Worm (Caenorhabditis elegans): Measurements from ENCODE around the gene K02F3.2.

The K02F3.2 gene

DNA sequence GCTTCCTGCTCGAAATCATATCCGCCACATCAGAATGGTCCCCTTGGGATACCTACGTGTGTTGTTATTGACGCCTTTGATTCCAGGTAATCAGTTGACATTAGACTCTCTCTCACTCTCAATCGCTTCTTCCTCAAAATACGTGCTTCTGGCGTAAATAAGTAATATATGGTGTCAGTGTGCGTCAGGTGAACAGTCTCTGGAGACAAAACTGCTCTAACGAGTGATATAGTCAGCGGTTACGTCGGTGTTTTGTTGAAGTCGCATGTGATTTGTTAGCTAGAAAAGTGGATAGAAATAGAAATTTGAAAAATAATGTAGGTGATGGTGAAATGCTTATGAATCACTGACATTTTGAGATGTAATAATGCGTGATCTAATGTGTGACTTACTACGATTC is 43.6 kb upstream of the K02F3.2 start (continued):
- no peak for TF ChIP-seq nhr-12 (tag; optimal IDR thresholded peaks at IDR 0.05)
- no peak for TF ChIP-seq blmp-1 (tag; optimal IDR thresholded peaks at IDR 0.05)
- peak; percentile 23 for TF ChIP-seq fkh-8 (tag; optimal IDR thresholded peaks at IDR 0.05)
- TF ChIP-seq ztf-4 (tag; optimal IDR thresholded peaks at IDR 0.05), result no peak
- no peak for TF ChIP-seq nhr-90 (tag; optimal IDR thresholded peaks at IDR 0.05; ENCODE audit: poor library complexity)
- TF ChIP-seq nhr-71 (tag; optimal IDR thresholded peaks at IDR 0.05), result peak; percentile 52
- TF ChIP-seq ceh-8 (GFP tag; optimal IDR thresholded peaks at IDR 0.05), result peak; percentile 80

DNA sequence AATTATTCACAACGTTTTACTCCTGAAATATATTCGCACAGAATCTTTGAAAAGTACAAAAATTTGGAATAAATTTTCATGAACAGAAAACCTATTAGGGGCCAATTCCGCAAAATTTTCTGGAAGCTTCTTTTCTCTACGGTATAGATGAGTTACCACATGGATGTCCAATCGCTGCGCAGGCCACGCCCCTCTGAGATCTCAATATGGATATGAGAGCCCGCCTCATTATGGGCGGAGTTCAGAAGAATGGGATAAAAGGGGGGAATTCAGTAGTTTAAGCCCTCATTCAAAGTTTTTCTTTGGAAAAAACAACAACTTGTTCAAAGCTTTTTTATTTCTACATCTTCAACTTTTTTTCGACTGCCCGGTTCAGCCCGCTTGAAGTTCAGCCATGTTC is 34.1 kb upstream of the K02F3.2 start, which contains the start of gene daf-7:
Gene daf-7 (plus strand): TSS at position 301 of the 400 bp plus-strand sequence.
- TF ChIP-seq C34B4.2 (tag; optimal IDR thresholded peaks at IDR 0.05) (no peak), sup-37 (GFP tag; optimal IDR thresholded peaks at IDR 0.05) (no peak), nhr-11 (tag; optimal IDR thresholded peaks at IDR 0.05) (no peak), hpl-2 (GFP tag; optimal IDR thresholded peaks at IDR 0.05) (no peak), nhr-47 (tag; optimal IDR thresholded peaks at IDR 0.05) (no peak), aha-1 (tag; optimal IDR thresholded peaks at IDR 0.05) (no peak), pax-3 (tag; optimal IDR thresholded peaks at IDR 0.05) (no peak), lsy-2 (tag; optimal IDR thresholded peaks at IDR 0.05) (no peak), nhr-237 (tag; optimal IDR thresholded peaks at IDR 0.05) (no peak), efl-1 (optimal IDR thresholded peaks at IDR 0.05) (no peak), efl-1 (GFP tag; optimal IDR thresholded peaks at IDR 0.05 in 1 of 2) (no peak), swsn-7 (tag; optimal IDR thresholded peaks at IDR 0.05) (no peak), unc-86 (tag; optimal IDR thresholded peaks at IDR 0.05) (no peak)

DNA sequence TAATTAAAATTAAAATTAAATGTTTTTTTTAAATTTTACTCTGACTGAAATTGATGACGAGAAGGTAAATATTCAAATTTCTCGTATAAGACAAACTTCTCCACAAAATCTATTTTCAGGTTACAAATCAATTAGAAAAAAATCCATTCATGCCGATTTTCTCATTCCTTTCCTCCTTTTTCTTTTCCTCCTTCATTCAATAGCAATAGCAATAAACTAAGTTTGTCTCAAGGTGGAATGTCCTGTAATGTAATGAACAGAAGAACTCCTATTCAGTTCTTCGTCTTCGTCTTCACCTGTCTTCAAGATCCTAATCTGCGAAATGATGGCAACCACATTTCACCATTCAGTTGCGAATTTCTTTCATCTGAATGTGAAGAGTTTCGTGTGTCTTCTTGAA is 29.8 kb upstream of the K02F3.2 start, which contains the start of gene dac-1:
Gene dac-1 (plus strand): TSS at position 301 of the 400 bp plus-strand sequence.
- TF ChIP-seq hlh-4 (tag; optimal IDR thresholded peaks at IDR 0.05) (no peak), unc-30 (tag; optimal IDR thresholded peaks at IDR 0.05) (no peak), irx-1 (tag; optimal IDR thresholded peaks at IDR 0.05) (no peak), tlp-1 (tag; optimal IDR thresholded peaks at IDR 0.05) (no peak), ceh-88 (GFP tag; IDR thresholded peaks at IDR 0.05) (no peak), ceh-63 (GFP tag; optimal IDR thresholded peaks at IDR 0.05) (no peak), pqm-1 (tag; optimal IDR thresholded peaks at IDR 0.05) (no peak), sptf-1 (tag; optimal IDR thresholded peaks at IDR 0.05) (no peak), aly-2 (tag; optimal IDR thresholded peaks at IDR 0.05) (no peak), ztf-4 (tag; optimal IDR thresholded peaks at IDR 0.05) (no peak), Y116A8C.19 (tag; optimal IDR thresholded peaks at IDR 0.05; ENCODE audit: borderline replicate concordance) (no peak), lin-13 (GFP tag; optimal IDR thresholded peaks at IDR 0.05) (no peak), lin-15B (tag; optimal IDR thresholded peaks at IDR 0.05) (no peak), aha-1 (tag; optimal IDR thresholded peaks at IDR 0.05) (no peak), nhr-47 (tag; optimal IDR thresholded peaks at IDR 0.05) (no peak), hpl-2 (GFP tag; optimal IDR thresholded peaks at IDR 0.05) (no peak), rnt-1 (tag; optimal IDR thresholded peaks at IDR 0.05) (no peak), sox-4 (tag; optimal IDR thresholded peaks at IDR 0.05) (no peak), pax-3 (tag; optimal IDR thresholded peaks at IDR 0.05) (no peak), swsn-7 (tag; optimal IDR thresholded peaks at IDR 0.05) (no peak)

- TF ChIP-seq zip-4 (GFP tag; optimal IDR thresholded peaks at IDR 0.05), result no peak
- peak; percentile 80 for TF ChIP-seq snpc-4 (tag; optimal IDR thresholded peaks at IDR 0.05)
- peak; percentile 8 for TF ChIP-seq sox-4 (tag; optimal IDR thresholded peaks at IDR 0.05)
- no peak for TF ChIP-seq C16A3.4 (tag; optimal IDR thresholded peaks at IDR 0.05)
These were observed 26.3 kb upstream of the K02F3.2 start for ce11 chrIII:819313-819712.
